Fruit fly (Drosophila melanogaster): ENCODE data around the gene ppk14.

ppk14 gene

DNA sequence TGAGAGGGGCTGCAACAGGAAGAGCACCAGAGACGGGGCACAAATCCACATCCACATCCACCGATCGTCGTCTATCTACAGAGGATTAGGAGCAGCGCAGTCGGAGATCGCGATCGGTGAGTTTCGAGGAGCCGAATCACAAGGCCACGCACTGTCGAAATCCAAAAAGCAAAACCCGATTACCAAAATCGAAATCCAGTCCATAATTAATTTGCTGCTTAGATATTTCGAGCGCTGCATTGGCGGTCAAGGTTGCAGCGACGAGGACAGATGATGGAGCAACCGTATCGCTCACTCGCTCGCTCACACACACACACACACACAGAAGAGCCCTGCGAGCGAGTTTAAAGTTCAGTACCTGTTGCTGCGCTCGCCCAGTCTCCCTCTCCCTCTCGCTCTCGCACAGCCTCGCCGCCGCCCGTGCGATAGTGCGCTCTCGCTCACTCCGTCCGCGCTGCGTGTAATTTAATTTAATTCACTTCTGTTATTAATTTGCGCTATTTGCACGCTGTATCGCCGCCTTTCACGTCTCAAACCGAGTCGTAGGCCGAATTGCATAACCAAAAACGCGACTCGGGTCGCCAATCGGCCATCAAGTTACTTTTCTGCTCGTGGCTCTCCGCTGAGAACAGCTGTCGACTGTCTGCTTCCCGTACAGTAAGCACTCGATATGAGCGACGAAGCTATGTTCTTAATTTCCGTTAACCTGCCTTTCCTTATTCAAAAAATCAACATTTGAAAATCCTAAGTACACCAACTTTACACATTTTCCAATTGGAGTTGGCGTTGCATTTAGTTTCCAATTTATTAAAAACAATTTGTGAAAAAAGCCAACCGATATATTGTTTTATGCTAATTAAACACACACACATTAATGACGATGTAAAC lies 15.5 kb upstream of the ppk14 start (continued):
- peak; percentile 29; the same call in 1 of the 2 replicates for TF ChIP-seq sob (GFP tag; IDR thresholded peaks at IDR 0.05)
- TF ChIP-seq dysf (GFP tag; IDR thresholded peaks at IDR 0.05), result peak; percentile 49; the same call in 2 of the 3 replicates
- TF ChIP-seq Gug (GFP tag; IDR thresholded peaks at IDR 0.05), result peak; percentile 28; the same call in 1 of the 4 replicates
- no peak for TF ChIP-seq CG14965 (GFP tag; optimal IDR thresholded peaks at IDR 0.05; ENCODE audit: borderline replicate concordance)
- peak in 1 of 2 experiments; percentile 63 for TF ChIP-seq chif (GFP tag; optimal IDR thresholded peaks at IDR 0.05)
- TF ChIP-seq CG10267 (tag; optimal IDR thresholded peaks at IDR 0.05), result peak; percentile 8
- TF ChIP-seq ken (GFP tag; IDR thresholded peaks at IDR 0.05), result no peak
- TF ChIP-seq CG3838 (GFP tag; optimal IDR thresholded peaks at IDR 0.05), result no peak
- no peak for TF ChIP-seq ash1 (GFP tag; optimal IDR thresholded peaks at IDR 0.05)
- no peak for TF ChIP-seq nau (GFP tag; optimal IDR thresholded peaks at IDR 0.05)
- peak; percentile 43 for TF ChIP-seq org-1 (GFP tag; optimal IDR thresholded peaks at IDR 0.05)
- TF ChIP-seq nom (GFP tag; optimal IDR thresholded peaks at IDR 0.05), result peak; percentile 94
- TF ChIP-seq zen (tag; optimal IDR thresholded peaks at IDR 0.05), result no peak
- peak; percentile 3 to 44 for TF ChIP-seq Hr51 (GFP tag; optimal IDR thresholded peaks at IDR 0.05)
- TF ChIP-seq ara (GFP tag; IDR thresholded peaks at IDR 0.05), result 0 out of 2 replicates have a peak, but pooled peaks have one; percentile 15
- no peak for TF ChIP-seq stwl (tag; optimal IDR thresholded peaks at IDR 0.05)
- TF ChIP-seq CoRest (tag; optimal IDR thresholded peaks at IDR 0.05), result peak; percentile 47
- TF ChIP-seq CG2678 (tag; optimal IDR thresholded peaks at IDR 0.05), result peak; percentile 51
- peak; percentile 91 for TF ChIP-seq CG10321 (GFP tag; IDR thresholded peaks at IDR 0.05)
- no peak for TF ChIP-seq ttk (GFP tag; IDR thresholded peaks at IDR 0.05)
- TF ChIP-seq gem (tag; optimal IDR thresholded peaks at IDR 0.05), result peak; percentile 73
- no peak for TF ChIP-seq p53 (GFP tag; optimal IDR thresholded peaks at IDR 0.05)
- no peak for TF ChIP-seq BtbVII (GFP tag; optimal IDR thresholded peaks at IDR 0.05)
- peak; percentile 23; the same call in 1 of the 2 replicates for TF ChIP-seq danr (GFP tag; IDR thresholded peaks at IDR 0.05)
- TF ChIP-seq CG2712 (tag; optimal IDR thresholded peaks at IDR 0.05), result peak; percentile 22
- no peak for TF ChIP-seq dan (GFP tag; IDR thresholded peaks at IDR 0.05)
- TF ChIP-seq grau (tag; optimal IDR thresholded peaks at IDR 0.05), result peak; percentile 95
- no peak for TF ChIP-seq CG9797 (GFP tag; optimal IDR thresholded peaks at IDR 0.05)
- no peak for TF ChIP-seq CG15073 (GFP tag; optimal IDR thresholded peaks at IDR 0.05)
- no peak for TF ChIP-seq CG15601 (tag; optimal IDR thresholded peaks at IDR 0.05)
- peak; percentile 33 for TF ChIP-seq CG10543 (GFP tag; optimal IDR thresholded peaks at IDR 0.05)
- peak; percentile 60; the same call in 1 of the 2 replicates for TF ChIP-seq CG32767 (GFP tag; IDR thresholded peaks at IDR 0.05)
- no peak for TF ChIP-seq gce (GFP tag; IDR thresholded peaks at IDR 0.05)
- TF ChIP-seq HHEX (GFP tag; optimal IDR thresholded peaks at IDR 0.05), result peak; percentile 37
- TF ChIP-seq Fer3 (tag; optimal IDR thresholded peaks at IDR 0.05), result peak; percentile 46
- TF ChIP-seq lola (GFP tag; optimal IDR thresholded peaks at IDR 0.05), result peak in 1 of 3 experiments; percentile 5
- TF ChIP-seq CG6791 (GFP tag; IDR thresholded peaks at IDR 0.05; ENCODE audit: partially characterized antibody), result 0 out of 3 replicates have a peak, but pooled peaks have one; percentile 8
- TF ChIP-seq peb (GFP tag; IDR thresholded peaks at IDR 0.05), result no peak
- TF ChIP-seq ERR (GFP tag; optimal IDR thresholded peaks at IDR 0.05), result no peak
- TF ChIP-seq B-H2 (GFP tag; optimal IDR thresholded peaks at IDR 0.05), result no peak
- TF ChIP-seq wor (GFP tag; IDR thresholded peaks at IDR 0.05), result no peak
- peak; percentile 47 for TF ChIP-seq Meics (GFP tag; optimal IDR thresholded peaks at IDR 0.05)
- peak; percentile 16 for TF ChIP-seq pho (GFP tag; optimal IDR thresholded peaks at IDR 0.05)
- TF ChIP-seq sim (GFP tag; IDR thresholded peaks at IDR 0.05), result no peak
- TF ChIP-seq PHDP (tag; optimal IDR thresholded peaks at IDR 0.05), result peak; percentile 51
- TF ChIP-seq CG13296 (GFP tag; optimal IDR thresholded peaks at IDR 0.05), result peak; percentile 22
- peak; percentile 41 for TF ChIP-seq CG12391 (tag; optimal IDR thresholded peaks at IDR 0.05)
- no peak for TF ChIP-seq CG1602 (GFP tag; optimal IDR thresholded peaks at IDR 0.05)
